Fruit fly (Drosophila melanogaster) whole organism, adult: ENCODE measurements around the gene CG31100.

ENCODE experiments used
- CG11617 ChIP-seq: fragments of 200-800 bp; sonication (Bioruptor generic); optimal IDR thresholded peaks from 2 replicates; lab custom pipeline; 2017; ENCODE audit warnings: mild to moderate bottlenecking, missing biosample characterization, missing genetic modification reagents, missing genetic modification characterization
- CG12768 ChIP-seq: fragments of 200-800 bp; sonication (Bioruptor generic); optimal IDR thresholded peaks from 2 replicates; lab custom pipeline; 2017; ENCODE audit warnings: missing biosample characterization, missing genetic modification characterization, mild to moderate bottlenecking, moderate library complexity, missing genetic modification reagents
- CG14711 ChIP-seq: fragments of 200-800 bp; sonication (Bioruptor generic); optimal IDR thresholded peaks from 2 replicates; lab custom pipeline; 2018; ENCODE audit warnings: missing biosample characterization, mild to moderate bottlenecking, missing genetic modification characterization, moderate library complexity
- CG1620 ChIP-seq: fragments of 200-800 bp; sonication (Bioruptor generic); optimal IDR thresholded peaks from 2 replicates; lab custom pipeline; 2016; ENCODE audit warnings: missing biosample characterization, missing genetic modification characterization
- CG33017 ChIP-seq: fragments of 200-800 bp; sonication (Bioruptor generic); optimal IDR thresholded peaks from 2 replicates; lab custom pipeline; 2018; ENCODE audit warnings: missing biosample characterization, mild to moderate bottlenecking, missing genetic modification characterization, moderate library complexity
- CG5204 ChIP-seq: fragments of 200-800 bp; sonication (Bioruptor generic); optimal IDR thresholded peaks from 2 replicates; lab custom pipeline; 2016; ENCODE audit warnings: missing biosample characterization, missing genetic modification characterization
- CG7045 ChIP-seq: fragments of 200-800 bp; sonication (Bioruptor generic); optimal IDR thresholded peaks from 2 replicates; lab custom pipeline; 2017; ENCODE audit warnings: missing biosample characterization, mild to moderate bottlenecking, missing genetic modification characterization
- CG7101 ChIP-seq: fragments of 200-800 bp; sonication (Bioruptor generic); optimal IDR thresholded peaks from 2 replicates; lab custom pipeline; 2018; ENCODE audit warnings: missing biosample characterization, mild to moderate bottlenecking, missing genetic modification characterization, moderate library complexity
- Clk ChIP-seq: fragments of 200-800 bp; sonication (Bioruptor generic); optimal IDR thresholded peaks from 2 replicates; lab custom pipeline; 2017; ENCODE audit warnings: missing biosample characterization, missing genetic modification characterization
- Crg-1 ChIP-seq: fragments of 200-800 bp; sonication (Bioruptor generic); optimal IDR thresholded peaks from 2 replicates; lab custom pipeline; 2016; ENCODE audit warnings: missing biosample characterization, missing genetic modification characterization
- Hr96 ChIP-seq: fragments of 200-800 bp; sonication (Bioruptor generic); optimal IDR thresholded peaks from 2 replicates; lab custom pipeline; 2016; ENCODE audit warnings: missing biosample characterization, missing genetic modification characterization
- Mnt ChIP-seq: fragments of 200-800 bp; sonication (Bioruptor generic); optimal IDR thresholded peaks from 2 replicates; lab custom pipeline; 2016; ENCODE audit warnings: missing biosample characterization, mild to moderate bottlenecking, missing genetic modification characterization
- bab1 ChIP-seq: fragments of 200-800 bp; sonication (Bioruptor generic); optimal IDR thresholded peaks from 3 replicates; lab custom pipeline; 2019; ENCODE audit warnings: missing biosample characterization, mild to moderate bottlenecking, missing genetic modification characterization, moderate library complexity
- cic ChIP-seq: fragments of 200-800 bp; sonication (Bioruptor generic); optimal IDR thresholded peaks from 2 replicates; lab custom pipeline; 2017; ENCODE audit warnings: missing biosample characterization, mild to moderate bottlenecking, missing genetic modification characterization, moderate library complexity
- cnc ChIP-seq, 2 experiments: fragments of >200 bp; optimal IDR thresholded peaks; 2 replicates each; lab custom pipeline; 2017
- kay ChIP-seq: fragments of 200-800 bp; sonication (Bioruptor generic); peaks from one replicate; lab custom pipeline; 2016; ENCODE audit warnings: missing biosample characterization, missing genetic modification characterization, borderline replicate concordance
- ovo ChIP-seq: fragments of 200-800 bp; sonication (Bioruptor generic); optimal IDR thresholded peaks from 2 replicates; lab custom pipeline; 2016; ENCODE audit warnings: missing biosample characterization, missing genetic modification characterization
- pad ChIP-seq: fragments of 200-800 bp; sonication (Bioruptor generic); optimal IDR thresholded peaks from 3 replicates; lab custom pipeline; 2017; ENCODE audit warnings: missing biosample characterization, missing genetic modification characterization, mild to moderate bottlenecking, moderate library complexity, missing genetic modification reagents
- tj ChIP-seq: fragments of 200-800 bp; sonication (Bioruptor generic); optimal IDR thresholded peaks from 3 replicates; lab custom pipeline; 2017; ENCODE audit warnings: missing biosample characterization, mild to moderate bottlenecking, missing genetic modification characterization, moderate library complexity
- toe ChIP-seq: fragments of 200-800 bp; sonication (Bioruptor generic); optimal IDR thresholded peaks from 2 replicates; lab custom pipeline; 2016; ENCODE audit warnings: missing biosample characterization, missing genetic modification characterization

The CG31100 gene

DNA sequence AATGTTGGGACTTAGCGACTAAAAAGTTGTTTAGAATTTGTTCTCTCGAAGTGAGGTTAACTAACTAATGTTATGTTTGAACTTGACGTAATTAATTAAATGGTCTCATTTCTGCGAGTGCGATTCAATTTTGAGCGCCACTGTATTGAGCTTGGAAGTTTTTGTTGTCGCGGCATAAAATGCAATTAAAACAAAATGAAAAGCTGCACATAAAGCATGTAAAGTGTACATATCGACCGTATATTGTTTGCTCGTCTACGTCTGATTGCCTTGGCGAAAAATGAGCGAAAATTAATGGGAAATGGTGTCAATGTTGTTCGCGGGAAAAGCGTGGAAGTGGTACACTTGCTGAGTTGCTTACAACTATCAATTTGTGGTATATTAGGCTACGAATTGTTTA is 13.4 kb upstream of the CG31100 start:
- TF ChIP-seq cnc (optimal IDR thresholded peaks at IDR 0.05; lab: Kevin White, UChicago) (no peak), Clk (GFP tag; lab: Kevin White, UChicago) (no peak), tj (peak; percentile 95), CG7045 (GFP tag; lab: Kevin White, UChicago) (no peak), Hr96 (GFP tag; lab: Kevin White, UChicago) (no peak), toe (GFP tag; lab: Kevin White, UChicago) (no peak), ovo (GFP tag; lab: Kevin White, UChicago) (no peak), CG14711 (tag; lab: Kevin White, UChicago) (no peak), CG33017 (tag; lab: Kevin White, UChicago) (no peak), CG11617 (GFP tag; lab: Kevin White, UChicago) (no peak), pad (GFP tag; lab: Kevin White, UChicago) (no peak), CG1620 (no peak), CG7101 (tag; lab: Kevin White, UChicago) (no peak), CG5204 (no peak), bab1 (GFP tag; lab: Kevin White, UChicago) (peak; percentile 17), Mnt (GFP tag; lab: Kevin White, UChicago) (no peak)

dm6 chr3R:9014859-9015466 is 11.5 kb upstream of the CG31100 start, which contains the start of the genes Kcmf1, Sf3b5 and CG11986:
Gene Kcmf1, minus strand, starts transcription at chr3R:9014909.
Gene Sf3b5, minus strand, starts transcription at chr3R:9015341.
Gene CG11986, plus strand, starts transcription at chr3R:9015446.
- TF ChIP-seq Hr96 (GFP tag; lab: Kevin White, UChicago) = no peak
- no peak for TF ChIP-seq CG7045 (GFP tag; lab: Kevin White, UChicago)
- no peak for TF ChIP-seq CG11617 (GFP tag; lab: Kevin White, UChicago)
- TF ChIP-seq CG7101 (tag; lab: Kevin White, UChicago) = no peak
- TF ChIP-seq bab1 (GFP tag; lab: Kevin White, UChicago) = no peak
- no peak for TF ChIP-seq CG12768 (GFP tag; lab: Kevin White, UChicago)
- no peak for TF ChIP-seq CG1620
- TF ChIP-seq Crg-1 = no peak

- TF ChIP-seq CG12768 (GFP tag; lab: Kevin White, UChicago) = peak; percentile 18
- TF ChIP-seq CG33017 (tag; lab: Kevin White, UChicago) = peak; percentile 55
- TF ChIP-seq bab1 (GFP tag; lab: Kevin White, UChicago) = peak; percentile 71
- no peak for TF ChIP-seq cnc (optimal IDR thresholded peaks at IDR 0.05; lab: Kevin White, UChicago)
- peak; percentile 62 for TF ChIP-seq tj
- TF ChIP-seq Crg-1 = peak; percentile 76
- TF ChIP-seq CG14711 (tag; lab: Kevin White, UChicago) = peak; percentile 43
- TF ChIP-seq cic (GFP tag; lab: Kevin White, UChicago) = peak; percentile 74
- TF ChIP-seq Clk (GFP tag; lab: Kevin White, UChicago) = peak; percentile 61
- peak; percentile 61 for TF ChIP-seq CG1620
- peak; percentile 49 for TF ChIP-seq CG7101 (tag; lab: Kevin White, UChicago)
- peak; percentile 93 for TF ChIP-seq pad (GFP tag; lab: Kevin White, UChicago)
- TF ChIP-seq CG7045 (GFP tag; lab: Kevin White, UChicago) = peak; percentile 50
- no peak for TF ChIP-seq Hr96 (GFP tag; lab: Kevin White, UChicago)
- TF ChIP-seq ovo (GFP tag; lab: Kevin White, UChicago) = no peak
- no peak for TF ChIP-seq toe (GFP tag; lab: Kevin White, UChicago)
- peak; percentile 82 for TF ChIP-seq CG11617 (GFP tag; lab: Kevin White, UChicago)
- TF ChIP-seq Mnt (GFP tag; lab: Kevin White, UChicago) = peak; percentile 84
- TF ChIP-seq kay = no peak
- no peak for TF ChIP-seq CG5204
Observed at dm6 chr3R:9013765-9014380, 10.4 kb upstream of the CG31100 start.

DNA sequence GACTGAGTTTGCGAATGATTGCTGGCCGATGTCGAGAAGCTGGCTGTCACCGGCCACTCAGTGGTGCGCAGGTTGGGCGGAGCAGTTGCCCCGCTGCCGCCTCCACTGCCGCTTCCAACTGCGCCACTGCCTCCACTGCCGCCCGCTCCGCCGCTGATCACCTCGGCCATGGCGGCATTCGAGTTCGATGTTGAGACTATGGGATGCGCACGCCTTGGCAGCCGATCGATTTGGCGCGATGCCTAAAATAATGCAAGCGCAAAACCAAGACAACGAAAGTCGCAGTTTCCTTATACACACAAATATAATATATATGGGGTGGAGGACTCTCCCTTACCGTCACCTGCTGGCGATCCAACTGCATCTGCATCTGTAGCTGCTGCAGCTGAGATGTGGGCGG is 8.3 kb upstream of the CG31100 start:
- TF ChIP-seq pad (GFP tag; lab: Kevin White, UChicago) (peak; percentile 71), CG1620 (peak; percentile 20), toe (GFP tag; lab: Kevin White, UChicago) (no peak), kay (no peak), Hr96 (GFP tag; lab: Kevin White, UChicago) (no peak), CG5204 (no peak), CG7045 (GFP tag; lab: Kevin White, UChicago) (no peak), CG33017 (tag; lab: Kevin White, UChicago) (peak; percentile 25), ovo (GFP tag; lab: Kevin White, UChicago) (no peak), cic (GFP tag; lab: Kevin White, UChicago) (peak; percentile 42), CG12768 (GFP tag; lab: Kevin White, UChicago) (peak; percentile 32), tj (no peak), Clk (GFP tag; lab: Kevin White, UChicago) (peak; percentile 36), Crg-1 (peak; percentile 21), Mnt (GFP tag; lab: Kevin White, UChicago) (peak; percentile 73), CG14711 (tag; lab: Kevin White, UChicago) (peak; percentile 7), cnc (optimal IDR thresholded peaks at IDR 0.05; lab: Kevin White, UChicago) (no peak), bab1 (GFP tag; lab: Kevin White, UChicago) (no peak), CG11617 (GFP tag; lab: Kevin White, UChicago) (peak; percentile 64), CG7101 (tag; lab: Kevin White, UChicago) (peak; percentile 52)

DNA sequence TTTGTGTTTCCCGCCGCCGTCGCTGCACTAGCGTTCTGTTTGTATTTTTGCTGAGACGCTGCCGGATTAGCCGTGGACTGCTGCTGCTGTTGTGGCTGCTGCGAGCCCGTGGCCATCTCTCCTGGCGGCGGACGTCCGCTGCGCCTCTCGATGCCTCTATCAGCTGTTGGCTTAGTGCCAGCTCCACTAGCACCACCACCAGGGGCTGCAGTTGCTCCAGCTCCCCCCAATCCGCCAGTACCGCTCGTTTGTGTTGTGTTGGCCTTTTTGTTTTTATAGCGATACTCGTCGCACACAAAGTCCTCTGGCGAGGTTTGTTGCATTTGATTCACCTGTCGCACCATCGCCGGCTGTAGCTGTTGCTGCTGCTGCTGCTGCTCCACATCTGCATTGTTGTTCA is 7.2 kb upstream of the CG31100 start:
- no peak for TF ChIP-seq tj
- peak; percentile 43 for TF ChIP-seq Mnt (GFP tag; lab: Kevin White, UChicago)
- no peak for TF ChIP-seq toe (GFP tag; lab: Kevin White, UChicago)
- TF ChIP-seq kay = no peak
- TF ChIP-seq Crg-1 = peak; percentile 27
- TF ChIP-seq Hr96 (GFP tag; lab: Kevin White, UChicago) = no peak
- TF ChIP-seq CG33017 (tag; lab: Kevin White, UChicago) = no peak
- no peak for TF ChIP-seq CG14711 (tag; lab: Kevin White, UChicago)
- peak; percentile 53 for TF ChIP-seq pad (GFP tag; lab: Kevin White, UChicago)
- TF ChIP-seq cic (GFP tag; lab: Kevin White, UChicago) = no peak
- TF ChIP-seq bab1 (GFP tag; lab: Kevin White, UChicago) = no peak
- no peak for TF ChIP-seq CG7101 (tag; lab: Kevin White, UChicago)
- peak; percentile 29 for TF ChIP-seq Clk (GFP tag; lab: Kevin White, UChicago)
- TF ChIP-seq cnc (optimal IDR thresholded peaks at IDR 0.05; lab: Kevin White, UChicago) = no peak
- no peak for TF ChIP-seq CG5204
- TF ChIP-seq CG11617 (GFP tag; lab: Kevin White, UChicago) = no peak
- TF ChIP-seq ovo (GFP tag; lab: Kevin White, UChicago) = no peak
- no peak for TF ChIP-seq CG12768 (GFP tag; lab: Kevin White, UChicago)
- TF ChIP-seq CG7045 (GFP tag; lab: Kevin White, UChicago) = no peak
- peak; percentile 34 for TF ChIP-seq CG1620
